Worm (Caenorhabditis elegans) whole organism, midembryonic: ENCODE results near the gene str-206.

Experiments used
- med-1 ChIP-seq: sonication (generic microtip); optimal IDR thresholded peaks from 2 replicates; lab custom pipeline; 2017; ENCODE audit warnings: missing genetic modification characterization, mild to moderate bottlenecking, missing compliant biosample characterization, antibody characterized with exemption, missing genetic modification reagents; ENCODE audit not compliant: insufficient read depth
- ref-1 ChIP-seq: fragments of 200-800 bp; sonication (Bioruptor generic); conservative IDR thresholded peaks from 2 replicates; pipeline ENCODE4 v1.3.6; 2022; ENCODE audit warnings: missing genetic modification reagents, missing genetic modification characterization, missing compliant biosample characterization
- ztf-23 ChIP-seq: fragments of 200-800 bp; sonication (Bioruptor generic); IDR thresholded peaks from 2 replicates; pipeline ENCODE4 v1.3.6; 2022; ENCODE audit warnings: missing genetic modification reagents, missing genetic modification characterization, missing compliant biosample characterization
- ztf-29 ChIP-seq: fragments of 200-800 bp; sonication (Bioruptor generic); IDR thresholded peaks from 2 replicates; pipeline ENCODE4 v1.3.6; 2022; ENCODE audit warnings: missing genetic modification reagents, missing genetic modification characterization, missing compliant biosample characterization

- TF ChIP-seq ztf-29 (no peak), med-1 (GFP tag; lab: Kevin White, UChicago) (no peak), ref-1 (GFP tag; lab: Robert Waterston, UW) (no peak), ztf-23 (GFP tag; lab: Robert Waterston, UW) (no peak)
These were observed 9.3 kb upstream of the str-206 start, which contains the start of gene rme-1 for ce11 chrV:6208585-6208984.
